Fruit fly (Drosophila melanogaster) whole organism, embryonic: Measurements from ENCODE around the gene CG17343.

Experiments
- Abd-B ChIP-seq: fragments of 200-800 bp; sonication (Bioruptor generic); optimal IDR thresholded peaks from 2 replicates; lab custom pipeline; 2018; ENCODE audit warnings: missing biosample characterization, mild to moderate bottlenecking, missing genetic modification characterization, moderate library complexity
- Atf3 ChIP-seq: fragments of 200-800 bp; sonication (Bioruptor generic); optimal IDR thresholded peaks from 3 replicates; lab custom pipeline; 2016; ENCODE audit warnings: missing biosample characterization, missing genetic modification characterization
- CG11723 ChIP-seq: fragments of 200-800 bp; sonication (Bioruptor generic); optimal IDR thresholded peaks from 2 replicates; lab custom pipeline; 2017; ENCODE audit warnings: missing biosample characterization, mild to moderate bottlenecking, missing genetic modification characterization
- CG12104 ChIP-seq: fragments of 200-800 bp; sonication (Bioruptor generic); optimal IDR thresholded peaks from 3 replicates; lab custom pipeline; 2016; ENCODE audit warnings: missing biosample characterization, missing genetic modification characterization
- CG12155 ChIP-seq: fragments of 200-800 bp; sonication (Bioruptor generic); optimal IDR thresholded peaks from 3 replicates; lab custom pipeline; 2016; ENCODE audit warnings: missing biosample characterization, missing genetic modification characterization
- CG14667 ChIP-seq: fragments of 200-800 bp; sonication (Bioruptor generic); IDR thresholded peaks from 2 replicates; pipeline ENCODE4 v1.3.6; 2022; ENCODE audit warnings: missing biosample characterization, missing genetic modification characterization
- CG14965 ChIP-seq: fragments of 200-800 bp; sonication (Bioruptor generic); optimal IDR thresholded peaks from 2 replicates; lab custom pipeline; 2016; ENCODE audit warnings: missing biosample characterization, missing genetic modification characterization, borderline replicate concordance
- CG15269 ChIP-seq: fragments of 200-800 bp; sonication (Bioruptor generic); optimal IDR thresholded peaks from 2 replicates; lab custom pipeline; 2018; ENCODE audit warnings: missing biosample characterization, mild to moderate bottlenecking, missing genetic modification characterization, moderate library complexity
- CG18476 ChIP-seq: fragments of 200-800 bp; sonication (Bioruptor generic); optimal IDR thresholded peaks from 2 replicates; lab custom pipeline; 2016; ENCODE audit warnings: missing biosample characterization, mild to moderate bottlenecking, missing genetic modification characterization
- CG3065 ChIP-seq: fragments of 200-800 bp; sonication (Bioruptor generic); optimal IDR thresholded peaks from 2 replicates; lab custom pipeline; 2016; ENCODE audit warnings: missing biosample characterization, missing genetic modification characterization
- CG3163 ChIP-seq: fragments of 200-800 bp; sonication (Bioruptor generic); optimal IDR thresholded peaks from 3 replicates; lab custom pipeline; 2016; ENCODE audit warnings: missing biosample characterization, missing genetic modification characterization
- CG3281 ChIP-seq: fragments of 200-800 bp; sonication (Bioruptor generic); optimal IDR thresholded peaks from 3 replicates; lab custom pipeline; 2017; ENCODE audit warnings: missing biosample characterization, mild to moderate bottlenecking, missing genetic modification characterization
- CG4282 ChIP-seq: fragments of 200-800 bp; sonication (Bioruptor generic); optimal IDR thresholded peaks from 2 replicates; lab custom pipeline; 2016; ENCODE audit warnings: missing biosample characterization, missing genetic modification characterization
- CG6272 ChIP-seq: fragments of 200-800 bp; sonication (Bioruptor generic); IDR thresholded peaks from 2 replicates; pipeline ENCODE4 v1.3.6; 2022; ENCODE audit warnings: missing biosample characterization, missing genetic modification characterization
- CG6683 ChIP-seq: fragments of 200-800 bp; sonication (Bioruptor generic); optimal IDR thresholded peaks from 2 replicates; lab custom pipeline; 2017; ENCODE audit warnings: missing biosample characterization, mild to moderate bottlenecking, missing genetic modification characterization, missing genetic modification reagents
- CG7271 ChIP-seq: fragments of 200-800 bp; sonication (Bioruptor generic); optimal IDR thresholded peaks from 2 replicates; lab custom pipeline; 2018; ENCODE audit warnings: missing biosample characterization, mild to moderate bottlenecking, missing genetic modification characterization, moderate library complexity
- CG7745 ChIP-seq: fragments of 200-800 bp; sonication (Bioruptor generic); optimal IDR thresholded peaks from 2 replicates; lab custom pipeline; 2018; ENCODE audit warnings: missing biosample characterization, mild to moderate bottlenecking, missing genetic modification characterization, moderate library complexity
- CG7987 ChIP-seq: fragments of 200-800 bp; sonication (Bioruptor generic); optimal IDR thresholded peaks from 2 replicates; lab custom pipeline; 2018; ENCODE audit warnings: missing biosample characterization, mild to moderate bottlenecking, missing genetic modification characterization, moderate library complexity
- CG8281 ChIP-seq: fragments of 200-800 bp; sonication (Bioruptor generic); optimal IDR thresholded peaks from 2 replicates; lab custom pipeline; 2018; ENCODE audit warnings: missing biosample characterization, mild to moderate bottlenecking, missing genetic modification characterization, moderate library complexity
- CG8478 ChIP-seq: fragments of >200 bp; optimal IDR thresholded peaks from 2 replicates; lab custom pipeline; 2018
- CkIIα-i1 ChIP-seq: fragments of 200-800 bp; sonication (Bioruptor generic); IDR thresholded peaks from 2 replicates; pipeline ENCODE4 v1.3.6; 2022; ENCODE audit warnings: missing biosample characterization, missing genetic modification characterization
- Deaf1 ChIP-seq: fragments of 200-800 bp; optimal IDR thresholded peaks from 3 replicates; lab custom pipeline; 2019; ENCODE audit warnings: missing biosample characterization, mild to moderate bottlenecking, missing genetic modification characterization, moderate library complexity
- Hmr ChIP-seq: fragments of 200-800 bp; sonication (Bioruptor generic); optimal IDR thresholded peaks from 3 replicates; lab custom pipeline; 2017; ENCODE audit warnings: mild to moderate bottlenecking, missing biosample characterization, missing genetic modification reagents, missing genetic modification characterization
- Hmx ChIP-seq: fragments of 200-800 bp; sonication (Bioruptor generic); optimal IDR thresholded peaks from 2 replicates; lab custom pipeline; 2016; ENCODE audit warnings: missing biosample characterization, missing genetic modification characterization
- NC2α ChIP-seq: fragments of 200-800 bp; sonication (Bioruptor generic); optimal IDR thresholded peaks from 2 replicates; lab custom pipeline; 2016; ENCODE audit warnings: missing biosample characterization, missing genetic modification characterization
- NC2β ChIP-seq: fragments of 200-800 bp; sonication (Bioruptor generic); optimal IDR thresholded peaks from 2 replicates; lab custom pipeline; 2016; ENCODE audit warnings: missing biosample characterization, missing genetic modification characterization
- Neu2 ChIP-seq: fragments of 200-800 bp; sonication (Bioruptor generic); optimal IDR thresholded peaks from 3 replicates; lab custom pipeline; 2016; ENCODE audit warnings: missing biosample characterization, missing genetic modification characterization, borderline replicate concordance
- PHDP ChIP-seq: fragments of 200-800 bp; sonication (Bioruptor generic); optimal IDR thresholded peaks from 3 replicates; lab custom pipeline; 2018; ENCODE audit warnings: missing biosample characterization, mild to moderate bottlenecking, missing genetic modification characterization, moderate library complexity
- Ravus ChIP-seq: fragments of 200-800 bp; sonication (Bioruptor generic); IDR thresholded peaks from 2 replicates; pipeline ENCODE4 v1.3.6; 2022; ENCODE audit warnings: missing biosample characterization, missing genetic modification characterization
- Xbp1 ChIP-seq: fragments of 200-800 bp; sonication (Bioruptor generic); optimal IDR thresholded peaks from 3 replicates; lab custom pipeline; 2016; ENCODE audit warnings: missing biosample characterization, mild to moderate bottlenecking, missing genetic modification characterization
- ab ChIP-seq: fragments of 200-800 bp; sonication (Bioruptor generic); optimal IDR thresholded peaks from 2 replicates; lab custom pipeline; 2016; ENCODE audit warnings: missing biosample characterization, missing genetic modification characterization
- amos ChIP-seq: fragments of 200-800 bp; sonication (Bioruptor generic); IDR thresholded peaks from 2 replicates; pipeline ENCODE4 v1.3.6; 2022; ENCODE audit warnings: missing biosample characterization, missing genetic modification characterization; ENCODE audit not compliant: partially characterized antibody
- chn ChIP-seq: fragments of 200-800 bp; sonication (Bioruptor generic); optimal IDR thresholded peaks from 2 replicates; lab custom pipeline; 2016; ENCODE audit warnings: missing biosample characterization, missing genetic modification characterization
- dan ChIP-seq: fragments of 200-800 bp; sonication (Bioruptor generic); IDR thresholded peaks from 2 replicates; pipeline ENCODE4 v1.3.6; 2022; ENCODE audit warnings: missing biosample characterization, missing genetic modification characterization
- disco-r ChIP-seq: fragments of 200-800 bp; sonication (Bioruptor generic); optimal IDR thresholded peaks from 2 replicates; lab custom pipeline; 2016; ENCODE audit warnings: missing biosample characterization, missing genetic modification characterization
- dpn ChIP-seq, 2 experiments: fragments of 200-800 bp; sonication (Bioruptor generic); optimal IDR thresholded peaks; 3 replicates each; lab custom pipeline; 2016; ENCODE audit warnings: missing biosample characterization in 2 of 2, missing genetic modification characterization in 2 of 2
- fru ChIP-seq: fragments of >200 bp; optimal IDR thresholded peaks from 2 replicates; lab custom pipeline; 2017
- gsb ChIP-seq: fragments of 200-800 bp; sonication (Bioruptor generic); IDR thresholded peaks from 2 replicates; pipeline ENCODE4 v1.3.6; 2022; ENCODE audit warnings: missing biosample characterization, missing genetic modification characterization
- hbn ChIP-seq: fragments of 200-800 bp; sonication (Bioruptor generic); IDR thresholded peaks from 2 replicates; pipeline ENCODE4 v1.3.6; 2022; ENCODE audit warnings: missing biosample characterization, missing genetic modification characterization; ENCODE audit not compliant: partially characterized antibody
- hkb ChIP-seq, 2 experiments: fragments of 200-800 bp in 1 of 2; fragments of >200 bp in 1 of 2; sonication (Bioruptor generic) in 1 of 2; IDR thresholded peaks in 1 of 2; optimal IDR thresholded peaks in 1 of 2; 2 replicates each; pipeline versions ENCODE4 v1.3.6 to Lab custom; 2017 to 2022; ENCODE audit warnings: missing biosample characterization in 1 of 2, missing genetic modification characterization in 1 of 2
- ind ChIP-seq: fragments of 200-800 bp; sonication (Bioruptor generic); optimal IDR thresholded peaks from 3 replicates; lab custom pipeline; 2016; ENCODE audit warnings: missing biosample characterization, missing genetic modification characterization
- inv ChIP-seq: fragments of 200-800 bp; sonication (Bioruptor generic); IDR thresholded peaks from 2 replicates; pipeline ENCODE4 v1.3.6; 2022; ENCODE audit warnings: missing biosample characterization, missing genetic modification characterization; ENCODE audit not compliant: partially characterized antibody
- lola ChIP-seq, 3 experiments: fragments of >200 bp in 2 of 3; fragments of 200-800 bp in 1 of 3; sonication (Bioruptor generic) in 1 of 3; optimal IDR thresholded peaks; 2 replicates each; lab custom pipeline; 2017 to 2019; ENCODE audit warnings: missing biosample characterization in 3 of 3, missing genetic modification characterization in 3 of 3, mild to moderate bottlenecking in 1 of 3, moderate library complexity in 1 of 3
- nom ChIP-seq: fragments of 200-800 bp; sonication (Bioruptor generic); optimal IDR thresholded peaks from 2 replicates; lab custom pipeline; 2017; ENCODE audit warnings: missing biosample characterization, missing genetic modification characterization, mild to moderate bottlenecking, moderate library complexity, missing genetic modification reagents
- oc ChIP-seq: fragments of 200-800 bp; sonication (Bioruptor generic); optimal IDR thresholded peaks from 2 replicates; lab custom pipeline; 2018; ENCODE audit warnings: missing biosample characterization, mild to moderate bottlenecking, missing genetic modification characterization, moderate library complexity
- phol ChIP-seq: fragments of 200-800 bp; sonication (Bioruptor generic); optimal IDR thresholded peaks from 3 replicates; lab custom pipeline; 2018; ENCODE audit warnings: missing biosample characterization, mild to moderate bottlenecking, missing genetic modification characterization, moderate library complexity
- sc ChIP-seq, 3 experiments: fragments of >200 bp in 2 of 3; fragments of 200-800 bp in 1 of 3; sonication (Bioruptor generic) in 1 of 3; optimal IDR thresholded peaks; 2 replicates in 2 of 3; 3 replicates in 1 of 3; lab custom pipeline; 2017; ENCODE audit warnings: mild to moderate bottlenecking in 1 of 3, missing biosample characterization in 1 of 3, missing genetic modification characterization in 1 of 3, missing genetic modification reagents in 1 of 3
- sob ChIP-seq: fragments of 200-800 bp; sonication (Bioruptor generic); IDR thresholded peaks from 2 replicates; pipeline ENCODE4 v1.3.6; 2022; ENCODE audit warnings: missing biosample characterization, missing genetic modification characterization
- toy ChIP-seq: fragments of 200-800 bp; sonication (Bioruptor generic); IDR thresholded peaks from 2 replicates; pipeline ENCODE4 v1.3.6; 2022; ENCODE audit warnings: missing biosample characterization, missing genetic modification characterization
- tx ChIP-seq: fragments of 200-800 bp; sonication (Bioruptor generic); optimal IDR thresholded peaks from 2 replicates; lab custom pipeline; 2016; ENCODE audit warnings: missing biosample characterization, missing genetic modification characterization
- vfl ChIP-seq: fragments of 200-800 bp; sonication (Bioruptor generic); optimal IDR thresholded peaks from 2 replicates; lab custom pipeline; 2016; ENCODE audit warnings: missing biosample characterization, missing genetic modification characterization

Gene CG17343

dm6 chr2L:19019160-19019592 is 45.6 kb upstream of the CG17343 start (continued):
- TF ChIP-seq chn (GFP tag; lab: Kevin White, UChicago) (no peak), CG4282 (GFP tag; lab: Kevin White, UChicago) (no peak), PHDP (tag; lab: Kevin White, UChicago) (no peak), tx (no peak), CG18476 (peak; percentile 6), CG8281 (no peak), CG14667 (GFP tag; lab: Robert Waterston, UW) (no peak), ind (peak; percentile 25), hkb (optimal IDR thresholded peaks at IDR 0.05; lab: Kevin White, UChicago) (no peak), hkb (GFP tag; IDR thresholded peaks at IDR 0.05; lab: Robert Waterston, UW) (no peak), sc (optimal IDR thresholded peaks at IDR 0.05; lab: Kevin White, UChicago) (no peak), sc (GFP tag; optimal IDR thresholded peaks at IDR 0.05; lab: Kevin White, UChicago) (no peak), disco-r (GFP tag; lab: Kevin White, UChicago) (no peak), sob (GFP tag; lab: Robert Waterston, UW) (no peak), CG7745 (no peak), toy (no peak), fru (lab: Kevin White, UChicago) (no peak), vfl (no peak), oc (no peak), Hmr (GFP tag; lab: Kevin White, UChicago) (peak; percentile 54), CG7271 (tag; lab: Kevin White, UChicago) (no peak), CG12155 (GFP tag; lab: Kevin White, UChicago) (no peak), Neu2 (no peak), Abd-B (GFP tag; lab: Kevin White, UChicago) (no peak), lola (GFP tag; optimal IDR thresholded peaks at IDR 0.05; lab: Kevin White, UChicago) (peak in 1 of 3 experiments; percentile 15), phol (peak; percentile 31), CG14965 (GFP tag; lab: Kevin White, UChicago) (no peak), Xbp1 (peak; percentile 9), Ravus (no peak), CG8478 (lab: Kevin White, UChicago) (no peak), gsb (GFP tag; lab: Robert Waterston, UW) (no peak), Atf3 (GFP tag; lab: Kevin White, UChicago) (no peak), NC2α (GFP tag; lab: Kevin White, UChicago) (no peak), CG3281 (GFP tag; lab: Kevin White, UChicago) (peak; percentile 45), CG3163 (GFP tag; lab: Kevin White, UChicago) (no peak), CG6683 (GFP tag; lab: Kevin White, UChicago) (no peak), dpn (GFP tag; optimal IDR thresholded peaks at IDR 0.05; lab: Kevin White, UChicago) (peak in 1 of 2 experiments; percentile 18), CG11723 (no peak), hbn (GFP tag; lab: Robert Waterston, UW) (no peak), CG15269 (tag; lab: Kevin White, UChicago) (peak; percentile 44), CG6272 (GFP tag; lab: Robert Waterston, UW) (no peak), CG12104 (GFP tag; lab: Kevin White, UChicago) (no peak), CG3065 (no peak), nom (no peak), Deaf1 (tag; lab: Kevin White, UChicago) (no peak), inv (no peak), CG7987 (no peak), ab (no peak), Hmx (GFP tag; lab: Kevin White, UChicago) (no peak), dan (GFP tag; lab: Robert Waterston, UW) (no peak), CkIIα-i1 (GFP tag; lab: Robert Waterston, UW) (no peak), NC2β (GFP tag; lab: Kevin White, UChicago) (no peak), amos (GFP tag; lab: Robert Waterston, UW) (no peak)
